Worm (Caenorhabditis elegans): ENCODE measurements around the gene hda-1.

DNA sequence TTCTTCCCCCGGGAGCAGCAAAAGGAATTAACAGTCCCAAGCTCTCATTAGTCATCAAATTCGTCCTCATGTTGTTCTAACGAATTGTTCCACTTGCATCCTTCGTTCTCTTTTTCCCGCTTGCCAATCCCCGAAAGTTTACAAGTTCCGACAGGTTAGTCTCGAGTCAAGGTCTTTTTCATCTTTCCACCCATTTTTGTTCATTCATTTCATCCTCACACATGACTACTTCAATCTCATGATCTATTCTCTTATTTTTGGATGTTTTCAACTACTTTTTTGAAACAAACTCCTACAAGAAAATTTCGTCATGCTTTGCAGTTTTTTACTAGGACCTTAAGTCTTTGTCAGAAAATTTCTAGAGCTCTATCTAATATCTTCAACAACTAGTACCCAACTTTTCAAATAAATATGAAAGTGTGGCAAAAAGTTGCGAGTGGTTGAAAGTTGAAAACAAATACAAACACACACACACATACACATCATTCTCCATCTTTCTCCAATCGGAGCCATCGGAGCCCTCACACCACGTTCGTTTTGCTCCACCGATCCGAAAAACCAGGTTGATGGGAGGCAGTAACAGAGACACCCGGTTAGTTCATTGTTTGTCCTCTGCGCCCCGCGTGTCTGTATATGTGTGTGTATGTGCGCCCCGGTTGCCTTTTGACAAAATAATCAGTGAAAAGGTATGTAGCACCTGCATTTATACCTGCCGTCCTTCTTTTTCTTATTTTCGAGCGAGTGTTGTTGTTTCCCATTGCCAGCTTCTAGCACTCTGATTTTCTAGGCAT is 25.9 kb upstream of the hda-1 start:
- TF ChIP-seq F57C9.4 (tag; optimal IDR thresholded peaks at IDR 0.05) (no peak), hlh-26 (GFP tag; conservative IDR thresholded peaks at IDR 0.05) (no peak), mcd-1 (GFP tag; IDR thresholded peaks at IDR 0.05) (no peak), ztf-25 (GFP tag; IDR thresholded peaks at IDR 0.05) (no peak), unc-130 (GFP tag; optimal IDR thresholded peaks at IDR 0.05) (no peak), chd-7 (tag; optimal IDR thresholded peaks at IDR 0.05) (no peak)

Measured in whole organism, young adult.